Worm (Caenorhabditis elegans): ENCODE measurements around the gene F52H3.6.

Gene F52H3.6

ce11 chrII:9990812-9991211 is 37.4 kb downstream of the F52H3.6 start, which contains the start of gene lec-3:
Gene lec-3, plus strand, starts transcription at chrII:9991112.
- no peak for TF ChIP-seq ceh-18 (tag; optimal IDR thresholded peaks at IDR 0.05)
- TF ChIP-seq ceh-34 (tag; optimal IDR thresholded peaks at IDR 0.05): no peak
- no peak for TF ChIP-seq ceh-14 (tag; optimal IDR thresholded peaks at IDR 0.05)
- TF ChIP-seq tbx-2 (tag; optimal IDR thresholded peaks at IDR 0.05): no peak
- no peak for TF ChIP-seq pax-1 (tag; optimal IDR thresholded peaks at IDR 0.05)
- TF ChIP-seq fkh-6 (tag; optimal IDR thresholded peaks at IDR 0.05): no peak
- TF ChIP-seq syd-9 (tag; optimal IDR thresholded peaks at IDR 0.05): no peak
- no peak for TF ChIP-seq ceh-31 (tag; optimal IDR thresholded peaks at IDR 0.05)
- TF ChIP-seq lim-6 (tag; optimal IDR thresholded peaks at IDR 0.05): no peak
- no peak for TF ChIP-seq pat-9 (tag; optimal IDR thresholded peaks at IDR 0.05)
- no peak for TF ChIP-seq ceh-22 (tag; optimal IDR thresholded peaks at IDR 0.05)
- no peak for TF ChIP-seq odd-2 (tag; optimal IDR thresholded peaks at IDR 0.05)

DNA sequence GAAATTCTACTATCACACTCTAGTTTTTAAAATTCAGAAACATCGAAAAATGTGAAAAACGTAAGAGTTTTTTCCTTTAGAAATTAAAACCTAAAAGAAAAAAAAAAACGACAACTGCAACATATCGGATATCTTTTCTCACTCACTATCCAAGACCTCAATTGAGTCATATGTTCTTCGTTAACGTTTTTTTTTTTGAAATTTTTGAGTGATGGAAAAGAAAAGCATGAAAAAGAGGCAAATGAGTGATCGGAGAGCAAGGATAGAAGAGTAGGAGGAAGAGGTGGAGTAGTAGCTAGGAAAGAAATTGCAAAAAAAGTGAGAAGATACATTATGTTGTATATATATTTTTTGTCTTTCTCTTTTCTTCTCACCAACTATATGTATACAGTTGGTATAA is 38.7 kb downstream of the F52H3.6 start:
- no peak for TF ChIP-seq K02D7.2 (tag; optimal IDR thresholded peaks at IDR 0.05)
- peak; percentile 11 for TF ChIP-seq ceh-18 (tag; optimal IDR thresholded peaks at IDR 0.05)

- no peak for TF ChIP-seq ceh-24 (tag; optimal IDR thresholded peaks at IDR 0.05)
- TF ChIP-seq hlh-6 (tag; optimal IDR thresholded peaks at IDR 0.05): no peak
- TF ChIP-seq T23F11.4 (GFP tag; optimal IDR thresholded peaks at IDR 0.05): no peak
- TF ChIP-seq ttx-3 (tag; optimal IDR thresholded peaks at IDR 0.05): no peak
- TF ChIP-seq pros-1 (tag; optimal IDR thresholded peaks at IDR 0.05): no peak
These were observed 39.6 kb downstream of the F52H3.6 start for ce11 chrII:9988620-9989019.

DNA sequence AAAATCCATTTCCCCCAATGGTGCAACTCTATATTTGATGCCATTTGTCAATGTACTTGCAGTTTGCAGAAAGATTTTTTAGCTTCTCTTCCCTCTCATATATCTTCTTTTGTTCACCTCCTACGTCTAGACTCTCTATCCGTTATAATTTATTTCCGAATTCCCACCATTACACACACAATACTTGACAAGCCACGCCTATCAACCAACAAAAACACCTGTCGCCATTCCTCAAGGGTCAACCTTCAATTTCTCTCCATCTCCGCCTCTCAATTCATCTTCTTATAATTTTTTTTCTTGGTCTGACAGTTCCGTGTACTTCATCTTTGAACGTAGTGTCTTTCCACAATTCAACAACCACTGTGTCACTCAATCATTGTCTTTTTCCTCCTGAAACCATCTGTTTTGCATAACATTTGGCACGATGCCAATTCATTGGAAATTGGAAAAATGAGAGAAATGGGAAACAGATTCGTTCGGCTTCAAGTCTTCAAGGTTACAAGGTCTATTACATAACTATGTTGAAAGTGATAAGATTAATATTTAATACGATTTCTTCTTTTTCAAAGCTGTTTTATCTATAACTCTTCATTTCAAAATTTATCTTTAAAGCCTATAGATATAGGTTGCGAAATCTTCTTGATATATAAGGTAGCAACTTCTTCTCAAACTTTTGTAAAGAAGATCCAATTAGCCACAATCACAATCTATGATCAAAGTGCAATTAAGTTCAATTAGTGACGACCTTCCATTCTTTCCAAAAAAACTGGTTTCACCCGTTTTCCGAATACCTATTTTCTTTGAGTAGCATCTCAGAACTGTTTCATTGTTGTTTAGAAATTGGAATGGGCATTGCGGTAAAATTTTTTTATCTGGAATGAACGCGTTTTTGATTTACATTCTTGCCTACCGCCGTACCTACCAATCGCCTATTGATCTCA is 41.3 kb downstream of the F52H3.6 start:
- TF ChIP-seq zip-5 (tag; optimal IDR thresholded peaks at IDR 0.05) (no peak), ceh-18 (tag; optimal IDR thresholded peaks at IDR 0.05) (peak; percentile 16), ceh-31 (tag; optimal IDR thresholded peaks at IDR 0.05) (no peak), K09A11.1 (tag; optimal IDR thresholded peaks at IDR 0.05; ENCODE audit: insufficient read depth) (no peak), hlh-8 (tag; optimal IDR thresholded peaks at IDR 0.05) (peak; percentile 27), dmd-4 (tag; optimal IDR thresholded peaks at IDR 0.05; ENCODE audit: borderline replicate concordance) (no peak), hlh-30 (tag; optimal IDR thresholded peaks at IDR 0.05; ENCODE audit: insufficient read depth) (no peak)

DNA sequence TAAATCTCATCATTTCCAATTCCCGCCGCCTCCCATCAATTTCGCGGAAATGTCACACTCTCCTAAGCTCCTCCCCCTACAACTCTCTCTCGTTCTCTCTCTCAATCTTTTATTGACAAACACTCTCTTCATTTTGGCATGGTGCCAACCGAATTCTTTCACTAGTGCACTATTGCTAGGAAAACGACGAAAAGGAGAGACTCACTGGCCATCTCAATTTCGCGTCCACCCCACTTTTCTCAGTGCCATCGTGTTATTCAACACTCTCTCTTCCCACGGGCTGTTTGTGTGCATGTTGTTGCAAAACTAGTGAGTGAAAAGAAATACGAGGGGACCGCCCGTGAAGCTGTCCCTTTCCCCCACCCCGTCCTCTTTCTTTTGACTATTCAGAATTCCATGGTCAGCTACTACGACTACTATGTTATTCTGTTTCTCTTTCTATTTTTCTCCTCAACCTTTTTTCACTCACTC is 43.3 kb downstream of the F52H3.6 start:
- TF ChIP-seq hlh-6 (tag; optimal IDR thresholded peaks at IDR 0.05): peak; percentile 13
- TF ChIP-seq mec-3 (tag; optimal IDR thresholded peaks at IDR 0.05; ENCODE audit: borderline replicate concordance): no peak
- no peak for TF ChIP-seq ceh-9 (tag; optimal IDR thresholded peaks at IDR 0.05)
- peak; percentile 78 for TF ChIP-seq unc-42 (tag; optimal IDR thresholded peaks at IDR 0.05)
- TF ChIP-seq fkh-10 (GFP tag; optimal IDR thresholded peaks at IDR 0.05): no peak
- TF ChIP-seq ceh-31 (tag; optimal IDR thresholded peaks at IDR 0.05): peak; percentile 86
- no peak for TF ChIP-seq nhr-232 (tag; optimal IDR thresholded peaks at IDR 0.05)
- no peak for TF ChIP-seq K02D7.2 (tag; optimal IDR thresholded peaks at IDR 0.05)
- TF ChIP-seq ceh-48 (tag; optimal IDR thresholded peaks at IDR 0.05): peak; percentile 29
- peak; percentile 37 for TF ChIP-seq C08G9.2 (tag; optimal IDR thresholded peaks at IDR 0.05)
- TF ChIP-seq F13H6.1 (tag; optimal IDR thresholded peaks at IDR 0.05): peak; percentile 20
- no peak for TF ChIP-seq elt-2 (tag; optimal IDR thresholded peaks at IDR 0.05)
- TF ChIP-seq tbx-2 (tag; optimal IDR thresholded peaks at IDR 0.05): peak; percentile 36
- TF ChIP-seq unc-55 (GFP tag; optimal IDR thresholded peaks at IDR 0.05): peak; percentile 84
- TF ChIP-seq Y22D7AL.16 (tag; optimal IDR thresholded peaks at IDR 0.05): no peak
- TF ChIP-seq ceh-19 (GFP tag; optimal IDR thresholded peaks at IDR 0.05): peak; percentile 45
- peak; percentile 24 for TF ChIP-seq fax-1 (tag; optimal IDR thresholded peaks at IDR 0.05)
- TF ChIP-seq syd-9 (tag; optimal IDR thresholded peaks at IDR 0.05): peak; percentile 11
- no peak for TF ChIP-seq pat-9 (tag; optimal IDR thresholded peaks at IDR 0.05)
- TF ChIP-seq nfya-1 (tag; optimal IDR thresholded peaks at IDR 0.05): peak; percentile 22
- TF ChIP-seq ceh-34 (tag; optimal IDR thresholded peaks at IDR 0.05): peak; percentile 86
- peak; percentile 4 for TF ChIP-seq pros-1 (tag; optimal IDR thresholded peaks at IDR 0.05)
- peak; percentile 39 for TF ChIP-seq sdc-2 (tag; optimal IDR thresholded peaks at IDR 0.05)
- TF ChIP-seq ref-2 (tag; optimal IDR thresholded peaks at IDR 0.05): peak; percentile 32
- TF ChIP-seq hlh-13 (GFP tag; optimal IDR thresholded peaks at IDR 0.05): no peak
- peak; percentile 45 for TF ChIP-seq ceh-14 (tag; optimal IDR thresholded peaks at IDR 0.05)
- TF ChIP-seq ceh-2 (tag; optimal IDR thresholded peaks at IDR 0.05): peak; percentile 30
- TF ChIP-seq ceh-18 (tag; optimal IDR thresholded peaks at IDR 0.05): peak; percentile 93
- peak; percentile 31 for TF ChIP-seq ceh-22 (tag; optimal IDR thresholded peaks at IDR 0.05)

Measured in whole organism, late embryonic.